Worm (Caenorhabditis elegans) whole organism, L4 larva: ENCODE data around the gene srx-29.

Experiments
- R02D3.7 ChIP-seq: fragments of 150-350 bp; sonication (generic microtip); optimal IDR thresholded peaks from 3 replicates; lab custom pipeline; 2014; ENCODE audit warnings: missing biosample characterization, missing genetic modification characterization
- ZK546.5 ChIP-seq, 2 experiments: sonication (generic microtip); optimal IDR thresholded peaks; 2 replicates each; lab custom pipeline; 2017; ENCODE audit warnings: missing biosample characterization in 2 of 2, missing genetic modification characterization in 2 of 2
- aly-2 ChIP-seq: sonication (generic microtip); optimal IDR thresholded peaks from 2 replicates; lab custom pipeline; 2018; ENCODE audit warnings: missing biosample characterization, missing genetic modification characterization
- daf-16 ChIP-seq, 3 experiments: sonication (generic microtip); optimal IDR thresholded peaks; 2 replicates each; lab custom pipeline; 2016 to 2017; ENCODE audit warnings: missing genetic modification characterization in 3 of 3, missing genetic modification reagents in 3 of 3, mild to moderate bottlenecking in 2 of 3, missing compliant biosample characterization in 2 of 3, missing biosample characterization in 1 of 3, moderate library complexity in 1 of 3
- lin-39 ChIP-seq: fragments of 150-350 bp; optimal IDR thresholded peaks from 2 replicates; lab custom pipeline; 2014; ENCODE audit warnings: missing biosample characterization, missing genetic modification reagents, missing genetic modification characterization
- lsy-2 ChIP-seq, 2 experiments: fragments of 150-350 bp in 1 of 2; sonication (generic microtip) in 1 of 2; optimal IDR thresholded peaks; 2 replicates each; lab custom pipeline; 2014 to 2017; ENCODE audit warnings: missing biosample characterization in 2 of 2, missing genetic modification characterization in 2 of 2
- mdl-1 ChIP-seq, 2 experiments: fragments of 150-350 bp in 1 of 2; sonication (generic microtip) in 1 of 2; optimal IDR thresholded peaks; 2 replicates each; lab custom pipeline; 2014 to 2017; ENCODE audit warnings: missing biosample characterization in 2 of 2, missing genetic modification characterization in 2 of 2
- pha-4 ChIP-seq, 2 experiments: fragments of 150-350 bp in 1 of 2; fragments of 200-800 bp in 1 of 2; sonication (Bioruptor generic) in 1 of 2; IDR thresholded peaks in 1 of 2; optimal IDR thresholded peaks in 1 of 2; 2 replicates each; pipeline versions ENCODE4 v1.3.6 to Lab custom; 2014 to 2022; ENCODE audit warnings: missing genetic modification characterization in 2 of 2, missing genetic modification reagents in 2 of 2, missing biosample characterization in 1 of 2, missing compliant biosample characterization in 1 of 2
- unc-62 ChIP-seq, 3 experiments: fragments of 150-350 bp in 1 of 3; sonication (generic microtip); optimal IDR thresholded peaks in 2 of 3; peaks in 1 of 3; 1 replicate in 1 of 3; 2 replicates in 2 of 3; lab custom pipeline; 2014 to 2017; ENCODE audit warnings: missing biosample characterization in 3 of 3, missing genetic modification characterization in 3 of 3, missing genetic modification reagents in 3 of 3, missing genotype in 1 of 3

DNA sequence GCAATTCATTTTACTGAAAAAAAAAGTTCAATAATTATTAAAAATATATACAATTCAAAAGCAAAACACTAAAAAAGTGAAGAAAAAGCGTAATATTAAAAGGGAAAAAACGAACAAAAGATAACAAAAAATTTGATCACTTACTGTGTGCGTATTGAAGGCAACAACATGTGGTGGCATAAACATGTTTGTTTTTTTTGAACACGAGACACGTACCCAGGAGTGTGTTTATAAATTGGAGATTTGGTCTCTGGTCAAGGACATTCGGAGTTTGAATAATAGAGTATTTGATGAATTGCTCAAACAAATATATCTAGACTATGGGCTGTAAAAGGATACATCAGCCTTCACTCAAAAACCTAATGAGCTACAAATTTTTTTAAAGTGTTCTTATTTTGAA is 17.6 kb upstream of the srx-29 start:
- TF ChIP-seq pha-4 (GFP tag; IDR thresholded peaks at IDR 0.05; lab: Robert Waterston, UW) (no peak), pha-4 (tag; optimal IDR thresholded peaks at IDR 0.05; lab: Kevin White, UChicago) (no peak), lsy-2 (tag; optimal IDR thresholded peaks at IDR 0.05; lab: Kevin White, UChicago) (no peak), R02D3.7 (tag; lab: Kevin White, UChicago) (no peak), unc-62 (GFP tag; optimal IDR thresholded peaks at IDR 0.05 in 1 of 2; lab: Kevin White, UChicago) (peak in 1 of 2 experiments; percentile 54), unc-62 (tag; optimal IDR thresholded peaks at IDR 0.05; lab: Kevin White, UChicago) (no peak), ZK546.5 (tag; optimal IDR thresholded peaks at IDR 0.05; lab: Kevin White, UChicago) (no peak), mdl-1 (tag; optimal IDR thresholded peaks at IDR 0.05; lab: Kevin White, UChicago) (peak in 1 of 2 experiments; percentile 11), aly-2 (no peak), daf-16 (GFP tag; optimal IDR thresholded peaks at IDR 0.05; lab: Kevin White, UChicago) (peak in 1 of 2 experiments; percentile 83), daf-16 (tag; optimal IDR thresholded peaks at IDR 0.05; lab: Kevin White, UChicago) (peak; percentile 94), lin-39 (tag; lab: Kevin White, UChicago) (no peak)
